Worm (Caenorhabditis elegans) whole organism, young adult: ENCODE results near the gene B0348.1.
A peak's percentile ranks its signal among the peaks of the same experiment; 100 is the strongest.

ENCODE experiments used
- B0261.1 ChIP-seq: sonication (generic microtip); optimal IDR thresholded peaks from 2 replicates; lab custom pipeline; 2016; ENCODE audit warnings: mild to moderate bottlenecking, missing genetic modification characterization, moderate library complexity, missing compliant biosample characterization
- F33H1.4 ChIP-seq: fragments of 200-800 bp; sonication (Bioruptor generic); IDR thresholded peaks from 2 replicates; pipeline ENCODE4 v1.3.6; 2022; ENCODE audit warnings: missing genetic modification reagents, missing genetic modification characterization, missing compliant biosample characterization
- F39B2.1 ChIP-seq: fragments of 200-800 bp; sonication (Bioruptor generic); IDR thresholded peaks from 2 replicates; pipeline ENCODE4 v1.3.6; 2022; ENCODE audit warnings: missing genetic modification reagents, missing genetic modification characterization, missing compliant biosample characterization
- F52B5.7 ChIP-seq: sonication (generic microtip); optimal IDR thresholded peaks from 2 replicates; lab custom pipeline; 2016; ENCODE audit warnings: mild to moderate bottlenecking, missing genetic modification characterization, missing compliant biosample characterization
- F55B11.4 ChIP-seq: sonication (generic microtip); optimal IDR thresholded peaks from 2 replicates; lab custom pipeline; 2016; ENCODE audit warnings: missing compliant biosample characterization, missing genetic modification characterization, borderline replicate concordance; ENCODE audit not compliant: insufficient read depth
- F57A8.1 ChIP-seq: fragments of 200-800 bp; sonication (Bioruptor generic); optimal IDR thresholded peaks from 2 replicates; lab custom pipeline; 2018; ENCODE audit warnings: mild to moderate bottlenecking, missing genetic modification characterization, moderate library complexity, missing compliant biosample characterization
- T07F8.4 ChIP-seq: sonication (generic microtip); optimal IDR thresholded peaks from 2 replicates; lab custom pipeline; 2016; ENCODE audit warnings: mild to moderate bottlenecking, missing genetic modification characterization, moderate library complexity, missing compliant biosample characterization
- Y56A3A.18 ChIP-seq: fragments of 200-800 bp; sonication (Bioruptor generic); IDR thresholded peaks from 2 replicates; pipeline ENCODE4 v1.3.6; 2022; ENCODE audit warnings: missing genetic modification reagents, missing genetic modification characterization, missing compliant biosample characterization
- Y67H2A.10 ChIP-seq: fragments of 200-800 bp; sonication (Bioruptor generic); conservative IDR thresholded peaks from 2 replicates; pipeline ENCODE4 v1.3.6; 2022; ENCODE audit warnings: missing genetic modification reagents, missing genetic modification characterization, missing compliant biosample characterization
- akir-1 ChIP-seq: fragments of 200-800 bp; sonication (Bioruptor generic); optimal IDR thresholded peaks from 2 replicates; lab custom pipeline; 2018; ENCODE audit warnings: mild to moderate bottlenecking, missing genetic modification characterization, moderate library complexity, missing compliant biosample characterization
- ama-1 ChIP-seq, 3 experiments: fragments of 150-350 bp in 1 of 3; sonication (generic microtip) in 2 of 3; optimal IDR thresholded peaks; 2 replicates each; lab custom pipeline; 2014 to 2018; ENCODE audit warnings: missing biosample characterization in 2 of 3, missing genetic modification characterization in 2 of 3, missing genetic modification reagents in 2 of 3
- athp-1 ChIP-seq: sonication (generic microtip); optimal IDR thresholded peaks from 2 replicates; lab custom pipeline; 2017; ENCODE audit warnings: mild to moderate bottlenecking, missing genetic modification characterization, missing compliant biosample characterization
- attf-6 ChIP-seq: fragments of 200-800 bp; sonication (Bioruptor generic); IDR thresholded peaks from 2 replicates; pipeline ENCODE4 v1.3.6; 2022; ENCODE audit warnings: missing genetic modification reagents, missing genetic modification characterization, missing compliant biosample characterization
- bed-1 ChIP-seq: fragments of 200-800 bp; sonication (Bioruptor generic); IDR thresholded peaks from 2 replicates; pipeline ENCODE4 v1.3.6; 2022; ENCODE audit warnings: missing genetic modification reagents, missing genetic modification characterization, missing compliant biosample characterization
- ceh-91 ChIP-seq: fragments of 200-800 bp; sonication (Bioruptor generic); IDR thresholded peaks from 2 replicates; pipeline ENCODE4 v1.3.6; 2022; ENCODE audit warnings: missing genetic modification reagents, missing genetic modification characterization, missing compliant biosample characterization
- dpl-1 ChIP-seq: fragments of 150-350 bp; optimal IDR thresholded peaks from 2 replicates; lab custom pipeline; 2014; ENCODE audit warnings: missing biosample characterization, missing genetic modification reagents, missing genetic modification characterization
- egl-44 ChIP-seq: fragments of 200-800 bp; sonication (Bioruptor generic); IDR thresholded peaks from 2 replicates; pipeline ENCODE4 v1.3.6; 2022; ENCODE audit warnings: missing genetic modification reagents, missing genetic modification characterization, missing compliant biosample characterization
- ekl-4 ChIP-seq: fragments of 200-800 bp; sonication (Bioruptor generic); IDR thresholded peaks from 2 replicates; pipeline ENCODE4 v1.3.6; 2022; ENCODE audit warnings: missing genetic modification reagents, missing genetic modification characterization, missing compliant biosample characterization
- hlh-12 ChIP-seq: sonication (generic microtip); optimal IDR thresholded peaks from 2 replicates; lab custom pipeline; 2016; ENCODE audit warnings: missing genetic modification characterization, missing compliant biosample characterization
- hlh-26 ChIP-seq: fragments of 200-800 bp; sonication (Bioruptor generic); conservative IDR thresholded peaks from 2 replicates; pipeline ENCODE4 v1.3.6; 2022; ENCODE audit warnings: missing genetic modification reagents, missing genetic modification characterization, missing compliant biosample characterization
- hmg-1.2 ChIP-seq: fragments of 200-800 bp; sonication (Bioruptor generic); IDR thresholded peaks from 2 replicates; pipeline ENCODE4 v1.3.6; 2022; ENCODE audit warnings: missing genetic modification reagents, missing genetic modification characterization, missing compliant biosample characterization
- lsl-1 ChIP-seq: fragments of 200-800 bp; sonication (Bioruptor generic); optimal IDR thresholded peaks from 2 replicates; lab custom pipeline; 2018; ENCODE audit warnings: mild to moderate bottlenecking, missing genetic modification characterization, moderate library complexity, missing compliant biosample characterization
- madf-3 ChIP-seq: fragments of 200-800 bp; sonication (Bioruptor generic); IDR thresholded peaks from 2 replicates; pipeline ENCODE4 v1.3.6; 2022; ENCODE audit warnings: missing genetic modification reagents, missing genetic modification characterization, missing compliant biosample characterization
- madf-6 ChIP-seq: fragments of 200-800 bp; sonication (Bioruptor generic); IDR thresholded peaks from 2 replicates; pipeline ENCODE4 v1.3.6; 2022; ENCODE audit warnings: missing genetic modification reagents, missing genetic modification characterization, missing compliant biosample characterization
- mcd-1 ChIP-seq: fragments of 200-800 bp; sonication (Bioruptor generic); IDR thresholded peaks from 2 replicates; pipeline ENCODE4 v1.3.6; 2022; ENCODE audit warnings: missing genetic modification reagents, missing genetic modification characterization, missing compliant biosample characterization
- mxl-1 ChIP-seq: sonication (generic microtip); optimal IDR thresholded peaks from 2 replicates; lab custom pipeline; 2016; ENCODE audit warnings: missing genetic modification characterization, missing compliant biosample characterization
- nfya-1 ChIP-seq: sonication (generic microtip); optimal IDR thresholded peaks from 2 replicates; lab custom pipeline; 2017; ENCODE audit warnings: antibody characterized with exemption, missing compliant biosample characterization, missing genetic modification characterization, borderline replicate concordance; ENCODE audit not compliant: insufficient read depth
- nfyb-1 ChIP-seq: fragments of 200-800 bp; sonication (Bioruptor generic); IDR thresholded peaks from 2 replicates; pipeline ENCODE4 v1.3.6; 2022; ENCODE audit warnings: missing genetic modification reagents, missing genetic modification characterization, missing compliant biosample characterization
- nhr-120 ChIP-seq: fragments of 200-800 bp; sonication (Bioruptor generic); IDR thresholded peaks from 2 replicates; pipeline ENCODE4 v1.3.6; 2022; ENCODE audit warnings: missing genetic modification characterization, missing compliant biosample characterization
- nhr-179 ChIP-seq: sonication (generic microtip); optimal IDR thresholded peaks from 2 replicates; lab custom pipeline; 2016; ENCODE audit warnings: mild to moderate bottlenecking, missing genetic modification characterization, missing compliant biosample characterization
- nhr-27 ChIP-seq: fragments of 200-800 bp; sonication (Bioruptor generic); optimal IDR thresholded peaks from 2 replicates; lab custom pipeline; 2018; ENCODE audit warnings: mild to moderate bottlenecking, missing genetic modification characterization, moderate library complexity, missing compliant biosample characterization
- nhr-90 ChIP-seq: sonication (generic microtip); optimal IDR thresholded peaks from 2 replicates; lab custom pipeline; 2016; ENCODE audit warnings: missing genotype, mild to moderate bottlenecking, missing genetic modification characterization, missing compliant biosample characterization
- rcor-1 ChIP-seq: fragments of 200-800 bp; sonication (Bioruptor generic); IDR thresholded peaks from 2 replicates; pipeline ENCODE4 v1.3.6; 2022; ENCODE audit warnings: missing genetic modification reagents, missing genetic modification characterization, missing compliant biosample characterization
- sea-2 ChIP-seq: fragments of 200-800 bp; sonication (Bioruptor generic); IDR thresholded peaks from 2 replicates; pipeline ENCODE4 v1.3.6; 2022; ENCODE audit warnings: missing genetic modification characterization, missing compliant biosample characterization
- snpc-4 ChIP-seq, 5 experiments: fragments of 150-350 bp in 1 of 5; sonication (generic microtip) in 4 of 5; optimal IDR thresholded peaks; 2 replicates each; lab custom pipeline; 2014 to 2018; ENCODE audit warnings: missing genetic modification characterization in 5 of 5, missing biosample characterization in 3 of 5, antibody characterized with exemption in 2 of 5, mild to moderate bottlenecking in 2 of 5, missing compliant biosample characterization in 2 of 5, missing genotype in 2 of 5, moderate library complexity in 2 of 5, missing genetic modification reagents in 1 of 5
- somi-1 ChIP-seq: fragments of 200-800 bp; sonication (Bioruptor generic); optimal IDR thresholded peaks from 2 replicates; lab custom pipeline; 2018; ENCODE audit warnings: mild to moderate bottlenecking, missing genetic modification characterization, missing compliant biosample characterization
- sptf-2 ChIP-seq: fragments of 200-800 bp; sonication (Bioruptor generic); optimal IDR thresholded peaks from 2 replicates; lab custom pipeline; 2018; ENCODE audit warnings: mild to moderate bottlenecking, missing genetic modification characterization, missing compliant biosample characterization
- tbx-9 ChIP-seq: sonication (generic microtip); optimal IDR thresholded peaks from 2 replicates; lab custom pipeline; 2016; ENCODE audit warnings: borderline replicate concordance, missing genetic modification characterization, inconsistent platforms, missing compliant biosample characterization
- tlf-1 ChIP-seq: fragments of 200-800 bp; sonication (Bioruptor generic); optimal IDR thresholded peaks from 2 replicates; lab custom pipeline; 2018; ENCODE audit warnings: mild to moderate bottlenecking, missing genetic modification characterization, missing compliant biosample characterization
- ztf-6 ChIP-seq: fragments of 200-800 bp; sonication (Bioruptor generic); IDR thresholded peaks from 2 replicates; pipeline ENCODE4 v1.3.6; 2022; ENCODE audit warnings: missing genetic modification reagents, missing genetic modification characterization, missing compliant biosample characterization

B0348.1 gene

ce11 chrV:8716-9246 lies 39.9 kb upstream of the B0348.1 start, which contains the start of gene B0348.10 (continued):
- TF ChIP-seq tbx-9 (tag; lab: Kevin White, UChicago) (no peak), egl-44 (GFP tag; lab: Robert Waterston, UW) (peak; percentile 59), F33H1.4 (no peak), madf-6 (GFP tag; lab: Robert Waterston, UW) (no peak), B0261.1 (tag; lab: Kevin White, UChicago) (peak; percentile 1), nfya-1 (no peak), dpl-1 (GFP tag; lab: Kevin White, UChicago) (peak; percentile 33), nhr-27 (tag; lab: Kevin White, UChicago) (peak; percentile 5), sptf-2 (GFP tag; lab: Kevin White, UChicago) (no peak), hlh-12 (no peak), rcor-1 (GFP tag; lab: Robert Waterston, UW) (peak; percentile 37; the same call in 1 of the 2 replicates), athp-1 (tag; lab: Kevin White, UChicago) (peak; percentile 55), Y67H2A.10 (GFP tag; lab: Robert Waterston, UW) (no peak), F57A8.1 (GFP tag; lab: Kevin White, UChicago) (peak; percentile 18), snpc-4 (GFP tag; optimal IDR thresholded peaks at IDR 0.05; lab: Kevin White, UChicago) (peak; percentile 72), snpc-4 (tag; optimal IDR thresholded peaks at IDR 0.05; lab: Kevin White, UChicago) (peak; percentile 27 to 70 (median 54)), nhr-90 (no peak), mxl-1 (tag; lab: Kevin White, UChicago) (no peak), attf-6 (no peak), ztf-6 (GFP tag; lab: Robert Waterston, UW) (no peak), hlh-26 (GFP tag; lab: Robert Waterston, UW) (no peak), Y56A3A.18 (GFP tag; lab: Robert Waterston, UW) (0 out of 2 replicates have a peak, but pooled peaks have one; percentile 47), ama-1 (optimal IDR thresholded peaks at IDR 0.05; lab: Kevin White, UChicago) (no peak), ama-1 (GFP tag; optimal IDR thresholded peaks at IDR 0.05; lab: Kevin White, UChicago) (no peak), F52B5.7 (peak; percentile 61), ceh-91 (no peak), mcd-1 (peak; percentile 69), nfyb-1 (0 out of 2 replicates have a peak, but pooled peaks have one; percentile 68), madf-3 (GFP tag; lab: Robert Waterston, UW) (no peak), somi-1 (GFP tag; lab: Kevin White, UChicago) (peak; percentile 18), F55B11.4 (tag; lab: Kevin White, UChicago) (no peak), nhr-120 (GFP tag; lab: Robert Waterston, UW) (no peak), tlf-1 (GFP tag; lab: Kevin White, UChicago) (no peak), lsl-1 (GFP tag; lab: Kevin White, UChicago) (no peak), akir-1 (GFP tag; lab: Kevin White, UChicago) (no peak), T07F8.4 (tag; lab: Kevin White, UChicago) (peak; percentile 6), sea-2 (GFP tag; lab: Robert Waterston, UW) (no peak), F39B2.1 (GFP tag; lab: Robert Waterston, UW) (no peak), ekl-4 (GFP tag; lab: Robert Waterston, UW) (peak; percentile 69), hmg-1.2 (GFP tag; lab: Robert Waterston, UW) (peak; percentile 80), bed-1 (GFP tag; lab: Robert Waterston, UW) (no peak), nhr-179 (no peak)
- TF ChIP-seq, all 124 proteins: peak for 48
